Worm (Caenorhabditis elegans) whole organism, L2 larva: ENCODE results near the gene exos-7.
A peak's percentile ranks its signal among the peaks of the same experiment; 100 is the strongest.

Experiments used
- F13H6.1 ChIP-seq: sonication (generic microtip); optimal IDR thresholded peaks from 2 replicates; lab custom pipeline; 2016; ENCODE audit warnings: missing genetic modification characterization, missing compliant biosample characterization
- ZK546.5 ChIP-seq: sonication (generic microtip); optimal IDR thresholded peaks from 2 replicates; lab custom pipeline; 2017; ENCODE audit warnings: missing biosample characterization, missing genetic modification characterization
- alr-1 ChIP-seq: fragments of 150-350 bp; optimal IDR thresholded peaks from 2 replicates; lab custom pipeline; 2014; ENCODE audit warnings: missing biosample characterization, missing genetic modification characterization
- aly-2 ChIP-seq: fragments of 150-350 bp; optimal IDR thresholded peaks from 2 replicates; lab custom pipeline; 2014; ENCODE audit warnings: missing biosample characterization, missing genetic modification characterization
- ama-1 ChIP-seq: fragments of 150-350 bp; optimal IDR thresholded peaks from 2 replicates; lab custom pipeline; 2018; ENCODE audit warnings: inconsistent platforms
- dmd-4 ChIP-seq: sonication (generic microtip); optimal IDR thresholded peaks from 2 replicates; lab custom pipeline; 2017; ENCODE audit warnings: missing biosample characterization, missing genetic modification characterization
- egl-27 ChIP-seq: sonication (generic microtip); optimal IDR thresholded peaks from 3 replicates; lab custom pipeline; 2017; ENCODE audit warnings: missing biosample characterization, missing genetic modification reagents, missing genetic modification characterization
- elt-1 ChIP-seq: fragments of 150-350 bp; optimal IDR thresholded peaks from 2 replicates; lab custom pipeline; 2014; ENCODE audit warnings: missing biosample characterization, missing genetic modification characterization
- fos-1 ChIP-seq: fragments of 150-350 bp; optimal IDR thresholded peaks from 2 replicates; lab custom pipeline; 2014; ENCODE audit warnings: missing biosample characterization, missing genetic modification characterization
- gmeb-1 ChIP-seq: fragments of 150-350 bp; optimal IDR thresholded peaks from 2 replicates; lab custom pipeline; 2014; ENCODE audit warnings: missing biosample characterization, missing genetic modification characterization
- lin-11 ChIP-seq: fragments of 150-350 bp; sonication (generic microtip); optimal IDR thresholded peaks from 2 replicates; lab custom pipeline; 2014; ENCODE audit warnings: missing biosample characterization, missing genetic modification characterization, inconsistent platforms, mixed read lengths
- lin-13 ChIP-seq: fragments of 150-350 bp; optimal IDR thresholded peaks from 2 replicates; lab custom pipeline; 2014; ENCODE audit warnings: missing biosample characterization, missing genetic modification reagents, missing genetic modification characterization
- lin-39 ChIP-seq: fragments of 150-350 bp; optimal IDR thresholded peaks from 2 replicates; lab custom pipeline; 2014; ENCODE audit warnings: missing biosample characterization, missing genetic modification reagents, missing genetic modification characterization
- lsy-2 ChIP-seq, 2 experiments: fragments of 150-350 bp in 1 of 2; sonication (generic microtip) in 1 of 2; optimal IDR thresholded peaks; 2 replicates each; lab custom pipeline; 2014 to 2017; ENCODE audit warnings: missing biosample characterization in 2 of 2, missing genetic modification characterization in 2 of 2
- mab-5 ChIP-seq: fragments of 150-350 bp; optimal IDR thresholded peaks from 2 replicates; lab custom pipeline; 2014; ENCODE audit warnings: missing biosample characterization, missing genetic modification characterization
- nhr-10 ChIP-seq: sonication (generic microtip); optimal IDR thresholded peaks from 2 replicates; lab custom pipeline; 2017; ENCODE audit warnings: missing biosample characterization, missing genetic modification characterization
- nhr-12 ChIP-seq: fragments of 150-350 bp; optimal IDR thresholded peaks from 2 replicates; lab custom pipeline; 2014; ENCODE audit warnings: missing biosample characterization, missing genetic modification characterization
- nhr-129 ChIP-seq: fragments of 150-350 bp; optimal IDR thresholded peaks from 2 replicates; lab custom pipeline; 2014; ENCODE audit warnings: missing biosample characterization, missing genetic modification characterization
- nhr-21 ChIP-seq: fragments of 150-350 bp; optimal IDR thresholded peaks from 2 replicates; lab custom pipeline; 2014; ENCODE audit warnings: missing biosample characterization, missing genetic modification characterization
- nhr-237 ChIP-seq: fragments of 150-350 bp; optimal IDR thresholded peaks from 2 replicates; lab custom pipeline; 2014; ENCODE audit warnings: missing biosample characterization, missing genetic modification characterization
- nhr-6 ChIP-seq: fragments of 150-350 bp; optimal IDR thresholded peaks from 2 replicates; lab custom pipeline; 2014; ENCODE audit warnings: missing biosample characterization, missing genetic modification characterization
- nhr-77 ChIP-seq: fragments of 150-350 bp; optimal IDR thresholded peaks from 2 replicates; lab custom pipeline; 2014; ENCODE audit warnings: missing biosample characterization, missing genetic modification characterization
- peb-1 ChIP-seq: fragments of 150-350 bp; optimal IDR thresholded peaks from 2 replicates; lab custom pipeline; 2014; ENCODE audit warnings: missing biosample characterization, missing genetic modification characterization
- skn-1 ChIP-seq: sonication (generic microtip); optimal IDR thresholded peaks from 2 replicates; lab custom pipeline; 2017; ENCODE audit warnings: missing biosample characterization, missing genetic modification characterization
- sma-3 ChIP-seq: sonication (generic microtip); optimal IDR thresholded peaks from 2 replicates; lab custom pipeline; 2016; ENCODE audit warnings: missing genetic modification reagents, missing genetic modification characterization, missing compliant biosample characterization
- snpc-4 ChIP-seq: fragments of 150-350 bp; optimal IDR thresholded peaks from 2 replicates; lab custom pipeline; 2014; ENCODE audit warnings: missing biosample characterization, missing genetic modification characterization
- unc-39 ChIP-seq: fragments of 150-350 bp; optimal IDR thresholded peaks from 2 replicates; lab custom pipeline; 2014; ENCODE audit warnings: missing biosample characterization, missing genetic modification characterization
- unc-55 ChIP-seq: fragments of 150-350 bp; sonication (generic microtip); optimal IDR thresholded peaks from 3 replicates; lab custom pipeline; 2014; ENCODE audit warnings: missing biosample characterization, missing genetic modification reagents, missing genetic modification characterization
- unc-62 ChIP-seq: fragments of 150-350 bp; optimal IDR thresholded peaks from 2 replicates; lab custom pipeline; 2014; ENCODE audit warnings: missing biosample characterization, missing genetic modification reagents, missing genetic modification characterization
- zag-1 ChIP-seq: fragments of 150-350 bp; optimal IDR thresholded peaks from 2 replicates; lab custom pipeline; 2014; ENCODE audit warnings: missing biosample characterization, missing genetic modification characterization
- ztf-1 ChIP-seq: fragments of 200-800 bp; sonication (Bioruptor generic); conservative IDR thresholded peaks from 2 replicates; pipeline ENCODE4 v1.3.6; 2022; ENCODE audit warnings: missing genetic modification characterization, missing compliant biosample characterization
- ztf-11 ChIP-seq: sonication (generic microtip); optimal IDR thresholded peaks from 2 replicates; lab custom pipeline; 2017; ENCODE audit warnings: missing biosample characterization, missing genetic modification characterization
- ztf-4 ChIP-seq: fragments of 150-350 bp; optimal IDR thresholded peaks from 2 replicates; lab custom pipeline; 2014; ENCODE audit warnings: missing biosample characterization, missing genetic modification characterization

The exos-7 gene

DNA sequence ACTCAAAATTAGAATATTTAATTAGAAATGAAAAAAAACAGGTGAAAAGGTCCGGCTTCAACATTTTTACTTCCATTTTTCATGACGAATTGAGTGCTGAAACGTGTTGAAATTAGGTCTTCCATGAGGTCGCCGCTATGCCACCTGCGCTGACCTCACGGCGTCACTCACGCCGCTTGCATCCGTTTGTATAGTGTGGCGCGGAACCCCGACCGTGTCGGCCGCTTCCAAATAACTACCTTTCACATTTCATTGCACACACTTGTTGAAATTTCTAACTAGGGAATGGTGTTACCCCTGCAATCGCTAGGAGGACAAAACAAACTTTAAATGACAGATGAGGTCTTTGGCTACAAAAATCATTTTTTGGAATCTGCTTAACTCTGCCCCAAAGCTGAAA, 35.2 kb upstream of the exos-7 start:
- TF ChIP-seq snpc-4 = peak; percentile 90

DNA sequence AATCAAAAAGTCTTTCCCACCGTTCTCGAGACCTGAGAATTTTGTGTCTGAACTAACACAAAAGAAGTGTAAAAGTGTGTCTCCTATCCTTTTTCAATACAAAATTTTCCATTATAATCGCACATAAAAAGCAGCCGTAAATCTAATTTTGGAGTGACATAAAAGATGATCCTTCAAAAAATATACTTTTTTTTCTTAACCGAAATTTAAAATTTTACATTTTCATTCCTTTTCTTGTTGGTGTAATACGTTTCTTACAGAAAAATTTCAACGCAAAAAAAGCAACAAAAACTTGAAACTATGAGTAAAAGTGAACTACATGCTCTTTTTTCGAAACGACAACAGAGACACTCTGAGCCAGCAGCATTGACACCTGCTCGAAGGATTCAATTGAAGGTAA, 31.6 kb upstream of the exos-7 start, which contains the start of gene Y44A6D.6:
TSS of gene Y44A6D.6 (plus strand) at position 301 of the 400 bp plus-strand sequence.
- TF ChIP-seq lin-39 = no peak
- no peak for TF ChIP-seq nhr-12 (tag; lab: Kevin White, UChicago)
- no peak for TF ChIP-seq dmd-4
- TF ChIP-seq ztf-4 (tag; lab: Kevin White, UChicago) = no peak
- TF ChIP-seq ztf-11 (tag; lab: Kevin White, UChicago) = no peak
- TF ChIP-seq peb-1 = no peak
- TF ChIP-seq lin-13 (GFP tag; lab: Kevin White, UChicago) = no peak
- TF ChIP-seq F13H6.1 (tag; lab: Kevin White, UChicago) = no peak
- TF ChIP-seq skn-1 (tag; lab: Kevin White, UChicago) = no peak

DNA sequence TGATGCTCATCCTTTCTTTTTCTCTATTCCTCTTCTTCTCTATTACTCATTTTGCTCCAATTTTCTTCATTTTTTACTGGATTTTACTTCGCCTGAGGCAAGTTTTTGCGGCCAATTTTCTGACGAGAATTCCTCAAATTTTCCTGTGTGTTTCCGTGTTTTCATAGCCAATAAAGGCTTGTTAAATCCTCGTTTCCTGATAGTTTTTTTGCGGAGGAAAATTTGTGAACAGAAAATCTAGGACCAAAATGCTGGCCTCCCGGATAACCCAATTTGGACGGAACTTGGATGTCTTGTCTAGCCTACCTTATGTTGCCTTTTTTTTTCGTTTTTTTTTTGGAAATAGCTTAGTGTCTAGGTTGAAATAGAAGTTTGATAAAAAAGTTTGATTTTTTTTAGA, 25.0 kb upstream of the exos-7 start:
- no peak for TF ChIP-seq lin-11 (tag; lab: Kevin White, UChicago)
- no peak for TF ChIP-seq elt-1
- TF ChIP-seq zag-1 = no peak
- no peak for TF ChIP-seq nhr-237
- TF ChIP-seq sma-3 (GFP tag; lab: Kevin White, UChicago) = no peak
- no peak for TF ChIP-seq lin-39
- TF ChIP-seq aly-2 (tag; lab: Kevin White, UChicago) = no peak
- no peak for TF ChIP-seq ztf-11 (tag; lab: Kevin White, UChicago)
- TF ChIP-seq snpc-4 = no peak
- TF ChIP-seq nhr-21 = no peak
- no peak for TF ChIP-seq nhr-6 (tag; lab: Kevin White, UChicago)
- TF ChIP-seq skn-1 (tag; lab: Kevin White, UChicago) = no peak
- TF ChIP-seq unc-62 (GFP tag; lab: Kevin White, UChicago) = no peak
- TF ChIP-seq unc-55 (GFP tag; lab: Kevin White, UChicago) = no peak
- TF ChIP-seq mab-5 (tag; lab: Kevin White, UChicago) = no peak
- no peak for TF ChIP-seq fos-1 (tag; lab: Kevin White, UChicago)
- no peak for TF ChIP-seq nhr-129 (tag; lab: Kevin White, UChicago)
- no peak for TF ChIP-seq nhr-77
- TF ChIP-seq peb-1 = no peak
- no peak for TF ChIP-seq ztf-1 (GFP tag; lab: Robert Waterston, UW)

DNA sequence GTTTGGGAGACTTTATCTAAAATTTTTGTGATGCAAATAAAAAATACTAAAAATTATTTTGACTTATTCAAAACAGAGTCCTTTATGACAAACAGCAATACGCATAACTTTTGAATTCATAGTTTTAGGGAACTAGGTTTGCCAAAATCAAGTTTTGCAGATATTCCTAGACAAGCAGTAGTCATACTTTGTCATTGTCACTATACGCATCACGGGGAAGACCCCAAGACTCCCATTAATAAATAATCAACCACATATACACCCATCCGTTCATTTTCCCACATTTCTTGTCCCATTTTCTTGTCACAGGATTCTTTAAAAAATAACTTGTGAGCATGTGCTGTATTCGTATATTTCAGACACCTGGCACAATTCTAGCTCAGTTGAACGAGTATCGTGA, 24.2 kb upstream of the exos-7 start, which contains the start of gene Y44A6D.7:
TSS of gene Y44A6D.7 (plus strand) at position 301 of the 400 bp plus-strand sequence.
- no peak for TF ChIP-seq nhr-21
- TF ChIP-seq unc-55 (GFP tag; lab: Kevin White, UChicago) = peak; percentile 39

DNA sequence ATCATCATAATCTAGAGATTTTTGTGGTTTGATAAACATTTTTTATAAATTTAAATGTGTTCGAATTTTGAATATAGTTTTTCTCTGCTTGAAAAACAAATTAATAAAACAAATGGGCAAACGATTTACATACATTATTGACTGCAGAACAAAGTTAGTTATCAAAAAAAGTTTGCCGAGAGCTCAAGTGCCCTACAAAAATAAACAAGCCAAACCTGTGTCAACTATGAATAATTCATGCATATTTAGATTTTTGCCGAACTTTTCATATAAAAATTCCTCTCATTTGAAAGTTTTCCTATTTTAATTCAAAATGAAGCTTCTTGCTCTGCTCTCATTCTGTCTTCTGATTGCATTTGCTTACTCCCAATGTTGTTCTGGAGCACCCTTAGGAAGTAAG, 22.8 kb upstream of the exos-7 start, which contains the start of gene sshk-1:
TSS of gene sshk-1 (plus strand) at position 301 of the 400 bp plus-strand sequence.
- TF ChIP-seq ama-1 (lab: Kevin White, UChicago) (no peak), nhr-77 (no peak), alr-1 (tag; lab: Kevin White, UChicago) (no peak), lin-13 (GFP tag; lab: Kevin White, UChicago) (no peak), ztf-1 (GFP tag; lab: Robert Waterston, UW) (no peak), lsy-2 (tag; optimal IDR thresholded peaks at IDR 0.05; lab: Kevin White, UChicago) (no peak), gmeb-1 (no peak), nhr-237 (no peak), F13H6.1 (tag; lab: Kevin White, UChicago) (no peak)

DNA sequence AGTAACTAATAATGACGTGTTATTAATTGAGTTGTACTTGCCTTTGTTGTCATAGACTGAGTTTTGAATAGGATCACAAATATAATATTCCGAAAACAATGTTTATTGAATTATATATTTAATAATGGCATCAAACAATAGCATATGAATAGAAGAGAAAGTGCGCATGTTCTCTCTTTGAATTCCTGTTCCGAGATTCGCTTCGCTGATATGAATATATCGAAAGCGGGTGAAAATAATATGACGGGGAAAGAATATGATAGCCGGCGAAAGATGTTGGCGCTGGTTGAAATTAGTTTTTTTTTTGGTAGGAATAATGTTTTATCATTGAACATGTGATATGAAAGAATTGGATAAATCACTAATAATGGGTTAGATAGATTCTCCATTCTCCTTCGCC, 18.6 kb upstream of the exos-7 start, which contains the start of gene T03D8.6:
TSS of gene T03D8.6 (minus strand) at position 298 of the 400 bp plus-strand sequence.
- no peak for TF ChIP-seq lin-13 (GFP tag; lab: Kevin White, UChicago)
- no peak for TF ChIP-seq nhr-77
- TF ChIP-seq unc-39 (tag; lab: Kevin White, UChicago) = no peak
- TF ChIP-seq alr-1 (tag; lab: Kevin White, UChicago) = no peak
- TF ChIP-seq skn-1 (tag; lab: Kevin White, UChicago) = no peak
- no peak for TF ChIP-seq nhr-10 (tag; lab: Kevin White, UChicago)
- TF ChIP-seq lin-11 (tag; lab: Kevin White, UChicago) = no peak
- TF ChIP-seq snpc-4 = no peak
- TF ChIP-seq nhr-129 (tag; lab: Kevin White, UChicago) = no peak
- TF ChIP-seq egl-27 (tag; lab: Kevin White, UChicago) = no peak
- no peak for TF ChIP-seq ZK546.5 (tag; lab: Kevin White, UChicago)
- TF ChIP-seq unc-55 (GFP tag; lab: Kevin White, UChicago) = no peak
